Fruit fly (Drosophila melanogaster): ENCODE data around the gene TM9SF2.

The TM9SF2 gene

dm6 chr2L:20681648-20682098 is 52.4 kb downstream of the TM9SF2 start, which contains the start of gene Cen:
Gene Cen, minus strand, starts transcription at chr2L:20681846.
- no peak for TF ChIP-seq cnc (optimal IDR thresholded peaks at IDR 0.05)
- TF ChIP-seq ovo (GFP tag; optimal IDR thresholded peaks at IDR 0.05): no peak
- peak; percentile 8 for TF ChIP-seq CG12768 (GFP tag; optimal IDR thresholded peaks at IDR 0.05)
- TF ChIP-seq tj (GFP tag; optimal IDR thresholded peaks at IDR 0.05): peak; percentile 37
- peak; percentile 77 for TF ChIP-seq toe (GFP tag; optimal IDR thresholded peaks at IDR 0.05)
- peak; percentile 50 for TF ChIP-seq Mnt (GFP tag; optimal IDR thresholded peaks at IDR 0.05)
- peak; percentile 12 for TF ChIP-seq CG14711 (tag; optimal IDR thresholded peaks at IDR 0.05)
- peak; percentile 69 for TF ChIP-seq CG11617 (GFP tag; optimal IDR thresholded peaks at IDR 0.05)
- peak; percentile 7 for TF ChIP-seq CG33017 (tag; optimal IDR thresholded peaks at IDR 0.05)
- no peak for TF ChIP-seq cic (GFP tag; optimal IDR thresholded peaks at IDR 0.05)
- peak; percentile 61 for TF ChIP-seq CG7045 (GFP tag; optimal IDR thresholded peaks at IDR 0.05)
- peak; percentile 53 for TF ChIP-seq bab1 (GFP tag; optimal IDR thresholded peaks at IDR 0.05)
- TF ChIP-seq Clk (GFP tag; optimal IDR thresholded peaks at IDR 0.05): no peak
- TF ChIP-seq kay (GFP tag; ENCODE audit: borderline replicate concordance): peak; percentile 14
- TF ChIP-seq Hr96 (GFP tag; optimal IDR thresholded peaks at IDR 0.05): peak; percentile 67
- peak; percentile 43 for TF ChIP-seq CG7101 (tag; optimal IDR thresholded peaks at IDR 0.05)
- TF ChIP-seq pad (GFP tag; optimal IDR thresholded peaks at IDR 0.05): peak; percentile 3
- TF ChIP-seq CG5204 (GFP tag; optimal IDR thresholded peaks at IDR 0.05): peak; percentile 67
- peak; percentile 64 for TF ChIP-seq CG1620 (GFP tag; optimal IDR thresholded peaks at IDR 0.05)
- TF ChIP-seq Crg-1 (GFP tag; optimal IDR thresholded peaks at IDR 0.05): peak; percentile 20
